Fruit fly (Drosophila melanogaster): ENCODE data around the gene mip130.

mip130 gene

dm6 chrX:1940020-1940419 lies 32.0 kb downstream of the mip130 start, which contains the start of the genes CG3857 and CG3587 (continued):
- TF ChIP-seq Bdp1 (GFP tag; optimal IDR thresholded peaks at IDR 0.05) (peak; percentile 71), CG12071 (GFP tag; optimal IDR thresholded peaks at IDR 0.05) (no peak), CG1529 (GFP tag; optimal IDR thresholded peaks at IDR 0.05) (peak; percentile 55), Sry-δ (GFP tag; optimal IDR thresholded peaks at IDR 0.05) (peak; percentile 61), CG13424 (tag; optimal IDR thresholded peaks at IDR 0.05) (peak; percentile 55), CG18619 (GFP tag; optimal IDR thresholded peaks at IDR 0.05) (peak; percentile 63), zfh2 (GFP tag; optimal IDR thresholded peaks at IDR 0.05) (peak; percentile 92), aop (GFP tag; IDR thresholded peaks at IDR 0.05) (no peak), CG43689 (GFP tag; IDR thresholded peaks at IDR 0.05) (no peak), YL-1 (GFP tag; optimal IDR thresholded peaks at IDR 0.05) (peak; percentile 65), CG2712 (tag; optimal IDR thresholded peaks at IDR 0.05) (peak; percentile 77), CG3163 (GFP tag; optimal IDR thresholded peaks at IDR 0.05) (peak; percentile 67), Sry-β (GFP tag; optimal IDR thresholded peaks at IDR 0.05) (peak; percentile 99), CG10267 (tag; optimal IDR thresholded peaks at IDR 0.05) (peak; percentile 96), CG10321 (GFP tag; IDR thresholded peaks at IDR 0.05) (no peak), psq (GFP tag; optimal IDR thresholded peaks at IDR 0.05) (peak; percentile 18), ems (GFP tag; optimal IDR thresholded peaks at IDR 0.05) (peak; percentile 38), CG4282 (GFP tag; optimal IDR thresholded peaks at IDR 0.05) (peak; percentile 64), Max (GFP tag; optimal IDR thresholded peaks at IDR 0.05) (peak; percentile 83), CG6683 (GFP tag; optimal IDR thresholded peaks at IDR 0.05) (no peak), CG1024 (GFP tag; IDR thresholded peaks at IDR 0.05) (no peak), ind (GFP tag; optimal IDR thresholded peaks at IDR 0.05) (peak; percentile 73), CG12659 (GFP tag; optimal IDR thresholded peaks at IDR 0.05) (peak; percentile 78), Dek (tag; optimal IDR thresholded peaks at IDR 0.05) (peak; percentile 70), CG11695 (GFP tag; IDR thresholded peaks at IDR 0.05) (0 out of 3 replicates have a peak, but pooled peaks have one; percentile 32), lov (optimal IDR thresholded peaks at IDR 0.05) (no peak), lov (GFP tag; IDR thresholded peaks at IDR 0.05) (0 out of 3 replicates have a peak, but pooled peaks have one; percentile 43), ERR (GFP tag; optimal IDR thresholded peaks at IDR 0.05) (no peak), Hr39 (optimal IDR thresholded peaks at IDR 0.05) (no peak), Mes4 (GFP tag; optimal IDR thresholded peaks at IDR 0.05) (peak; percentile 62), CG31365 (tag; optimal IDR thresholded peaks at IDR 0.05) (no peak), CG3726 (GFP tag; IDR thresholded peaks at IDR 0.05) (peak; percentile 52; the same call in 1 of the 3 replicates), hth (optimal IDR thresholded peaks at IDR 0.05) (no peak), CG12769 (tag; optimal IDR thresholded peaks at IDR 0.05) (peak; percentile 87), gsb-n (tag; optimal IDR thresholded peaks at IDR 0.05) (peak; percentile 50), CHES-1-like (GFP tag; optimal IDR thresholded peaks at IDR 0.05) (peak; percentile 88), ap (GFP tag; IDR thresholded peaks at IDR 0.05) (0 out of 2 replicates have a peak, but pooled peaks have one; percentile 18), CG14014 (GFP tag; IDR thresholded peaks at IDR 0.05) (peak; percentile 71), CG6813 (GFP tag; optimal IDR thresholded peaks at IDR 0.05) (no peak), Dad (GFP tag; optimal IDR thresholded peaks at IDR 0.05) (peak; percentile 58), CG11504 (tag; optimal IDR thresholded peaks at IDR 0.05) (peak; percentile 64), CG11398 (GFP tag; optimal IDR thresholded peaks at IDR 0.05) (peak; percentile 80), Doc3 (GFP tag; IDR thresholded peaks at IDR 0.05; ENCODE audit: partially characterized antibody) (no peak), ci (GFP tag; IDR thresholded peaks at IDR 0.05) (no peak), CG10366 (GFP tag; IDR thresholded peaks at IDR 0.05) (peak; percentile 75), bbx (GFP tag; IDR thresholded peaks at IDR 0.05; ENCODE audit: partially characterized antibody) (no peak), CG12391 (tag; optimal IDR thresholded peaks at IDR 0.05) (peak; percentile 83), MESR4 (GFP tag; optimal IDR thresholded peaks at IDR 0.05) (peak; percentile 40), CG6765 (GFP tag; optimal IDR thresholded peaks at IDR 0.05) (peak; percentile 32), Rx (GFP tag; IDR thresholded peaks at IDR 0.05) (peak; percentile 45; the same call in 1 of the 2 replicates), schlank (tag; optimal IDR thresholded peaks at IDR 0.05) (peak; percentile 29), wek (GFP tag; optimal IDR thresholded peaks at IDR 0.05) (no peak)
